2 fruit fly cellular contexts compared by ENCODE assay signal in the genomic region with DNA sequence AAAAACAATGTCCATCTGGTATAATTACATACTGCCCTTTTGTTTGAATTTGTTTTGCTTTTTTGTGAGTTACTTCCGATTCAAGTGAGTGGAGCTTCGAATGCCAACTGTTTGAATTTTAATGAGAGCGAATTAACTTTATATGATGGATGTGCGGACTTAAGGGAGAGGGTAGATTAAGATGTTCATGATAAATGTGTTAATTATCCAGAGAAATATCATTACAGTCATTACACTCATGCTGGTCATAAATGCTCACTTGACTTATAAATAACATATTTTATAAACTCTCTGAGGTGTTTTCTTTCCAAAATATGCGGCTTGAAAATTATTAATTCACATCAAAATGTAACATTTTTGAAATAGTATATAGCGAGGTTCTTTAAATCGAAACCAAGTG.
TF ChIP-seq lines count a peak whose summit lies in the region.

A gene (minus strand): TSS at position 101 of the 400 bp plus-strand sequence.

- no peak for TF ChIP-seq CTCF in whole organism, embryonic (GFP tag; optimal IDR thresholded peaks at IDR 0.05; lab: Kevin White, UChicago)

TF ChIP-seq in whole organism, embryonic, 481 proteins besides CTCF, POLR2A, EP300 and RAD21:
- TF ChIP-seq CG1603 (tag; optimal IDR thresholded peaks at IDR 0.05; lab: Kevin White, UChicago) (no peak), CG4360 (GFP tag; IDR thresholded peaks at IDR 0.05; lab: Robert Waterston, UW) (no peak), Med (GFP tag; lab: Kevin White, UChicago) (peak; percentile 30), gce (GFP tag; IDR thresholded peaks at IDR 0.05; lab: Robert Waterston, UW) (no peak), sens (GFP tag; lab: Kevin White, UChicago) (peak; percentile 34), cg (GFP tag; optimal IDR thresholded peaks at IDR 0.05; lab: Kevin White, UChicago) (no peak), HmgD (GFP tag; optimal IDR thresholded peaks at IDR 0.05; lab: Kevin White, UChicago) (no peak), CG9437 (GFP tag; optimal IDR thresholded peaks at IDR 0.05; lab: Kevin White, UChicago) (peak; percentile 12), CG12299 (tag; optimal IDR thresholded peaks at IDR 0.05; lab: Kevin White, UChicago) (no peak), tx (GFP tag; optimal IDR thresholded peaks at IDR 0.05; lab: Kevin White, UChicago) (no peak), PHDP (tag; optimal IDR thresholded peaks at IDR 0.05; lab: Kevin White, UChicago) (peak; percentile 29), MTF-1 (GFP tag; optimal IDR thresholded peaks at IDR 0.05; lab: Kevin White, UChicago; ENCODE audit: borderline replicate concordance) (no peak), Ada2b (GFP tag; IDR thresholded peaks at IDR 0.05; lab: Robert Waterston, UW) (no peak), Doc3 (GFP tag; IDR thresholded peaks at IDR 0.05; lab: Robert Waterston, UW; ENCODE audit: partially characterized antibody) (no peak), YL-1 (GFP tag; optimal IDR thresholded peaks at IDR 0.05; lab: Kevin White, UChicago) (no peak), CG2129 (GFP tag; IDR thresholded peaks at IDR 0.05; lab: Robert Waterston, UW; ENCODE audit: partially characterized antibody) (no peak)

TF ChIP-seq in whole organism, prepupa, 60 proteins besides CTCF, POLR2A, EP300 and RAD21:
- TF ChIP-seq CG31627 (GFP tag; optimal IDR thresholded peaks at IDR 0.05; lab: Kevin White, UChicago): no peak
- TF ChIP-seq fkh (GFP tag; optimal IDR thresholded peaks at IDR 0.05; lab: Kevin White, UChicago): peak; percentile 47
TF ChIP-seq in whole organism, prepupa: peak in this region for 1.
